Worm (Caenorhabditis elegans) whole organism, mixed stage, embryonic: ENCODE measurements around the gene txt-10.

Experiments
- ces-1 ChIP-seq: fragments of 150-350 bp; optimal IDR thresholded peaks from 2 replicates; lab custom pipeline; 2014; ENCODE audit warnings: missing biosample characterization, missing genetic modification reagents, missing genetic modification characterization
- lin-13 ChIP-seq: fragments of 150-350 bp; optimal IDR thresholded peaks from 2 replicates; lab custom pipeline; 2014; ENCODE audit warnings: missing biosample characterization, missing genetic modification characterization
- lin-32 ChIP-seq: fragments of 200-800 bp; sonication (Bioruptor generic); optimal IDR thresholded peaks from 2 replicates; lab custom pipeline; 2018; ENCODE audit warnings: mild to moderate bottlenecking, missing genetic modification characterization, missing compliant biosample characterization
- lsy-2 ChIP-seq: fragments of 150-350 bp; optimal IDR thresholded peaks from 2 replicates; lab custom pipeline; 2014; ENCODE audit warnings: missing biosample characterization, missing genetic modification characterization
- mls-2 ChIP-seq: sonication (generic microtip); optimal IDR thresholded peaks from 2 replicates; lab custom pipeline; 2016; ENCODE audit warnings: mild to moderate bottlenecking, missing genetic modification characterization, moderate library complexity, missing compliant biosample characterization
- nhr-2 ChIP-seq: fragments of 150-350 bp; optimal IDR thresholded peaks from 2 replicates; lab custom pipeline; 2014; ENCODE audit warnings: missing biosample characterization, missing genetic modification characterization
- pha-4 ChIP-seq: fragments of 150-350 bp; optimal IDR thresholded peaks from 2 replicates; lab custom pipeline; 2018; ENCODE audit warnings: missing biosample characterization, missing genetic modification reagents, missing genetic modification characterization
- snpc-4 ChIP-seq: fragments of 150-350 bp; optimal IDR thresholded peaks from 2 replicates; lab custom pipeline; 2014; ENCODE audit warnings: missing biosample characterization, missing genetic modification characterization
- unc-120 ChIP-seq: sonication (generic microtip); optimal IDR thresholded peaks from 2 replicates; lab custom pipeline; 2017; ENCODE audit warnings: missing genetic modification characterization, missing compliant biosample characterization; ENCODE audit not compliant: poor library complexity, severe bottlenecking
- unc-39 ChIP-seq: fragments of 150-350 bp; optimal IDR thresholded peaks from 2 replicates; lab custom pipeline; 2014; ENCODE audit warnings: missing biosample characterization, missing genetic modification characterization
- unc-62 ChIP-seq: fragments of 150-350 bp; optimal IDR thresholded peaks from 2 replicates; lab custom pipeline; 2014; ENCODE audit warnings: missing biosample characterization, missing genetic modification reagents, missing genetic modification characterization
- ztf-11 ChIP-seq: fragments of 150-350 bp; optimal IDR thresholded peaks from 2 replicates; lab custom pipeline; 2014; ENCODE audit warnings: missing biosample characterization, missing genetic modification characterization

ce11 chrV:10485389-10485788, 47.2 kb downstream of the txt-10 start:
- TF ChIP-seq ztf-11 (tag; lab: Kevin White, UChicago) = no peak
- no peak for TF ChIP-seq unc-62 (GFP tag; lab: Kevin White, UChicago)
- no peak for TF ChIP-seq snpc-4 (tag; lab: Kevin White, UChicago)
- TF ChIP-seq unc-39 = no peak
- TF ChIP-seq lin-13 = no peak
- TF ChIP-seq ces-1 (GFP tag; lab: Kevin White, UChicago) = no peak
- no peak for TF ChIP-seq nhr-2 (tag; lab: Kevin White, UChicago)
- TF ChIP-seq lsy-2 (tag; lab: Kevin White, UChicago) = no peak
- no peak for TF ChIP-seq lin-32
- TF ChIP-seq unc-120 (tag; lab: Kevin White, UChicago) = no peak
- no peak for TF ChIP-seq mls-2 (tag; lab: Kevin White, UChicago)
- no peak for TF ChIP-seq pha-4 (tag; lab: Kevin White, UChicago)
